Worm (Caenorhabditis elegans) whole organism, late embryonic: ENCODE data around the gene W02G9.3.

Experiments
- Y22D7AL.16 ChIP-seq: sonication (generic microtip); optimal IDR thresholded peaks from 2 replicates; lab custom pipeline; 2016; ENCODE audit warnings: missing genetic modification characterization, missing compliant biosample characterization
- ceh-19 ChIP-seq: fragments of 200-800 bp; sonication (Bioruptor generic); optimal IDR thresholded peaks from 2 replicates; lab custom pipeline; 2018; ENCODE audit warnings: mild to moderate bottlenecking, missing genetic modification characterization, missing compliant biosample characterization
- elt-2 ChIP-seq: sonication (generic microtip); optimal IDR thresholded peaks from 2 replicates; lab custom pipeline; 2016; ENCODE audit warnings: missing genetic modification reagents, missing genetic modification characterization, missing compliant biosample characterization
- fkh-6 ChIP-seq: sonication (generic microtip); optimal IDR thresholded peaks from 2 replicates; lab custom pipeline; 2016; ENCODE audit warnings: missing genetic modification characterization, missing compliant biosample characterization
- lin-11 ChIP-seq: fragments of 200-800 bp; sonication (Bioruptor generic); optimal IDR thresholded peaks from 2 replicates; lab custom pipeline; 2018; ENCODE audit warnings: mild to moderate bottlenecking, missing genetic modification characterization, missing compliant biosample characterization
- pha-2 ChIP-seq: sonication (generic microtip); optimal IDR thresholded peaks from 2 replicates; lab custom pipeline; 2017; ENCODE audit warnings: mild to moderate bottlenecking, missing genetic modification characterization, missing compliant biosample characterization
- pha-4 ChIP-seq: fragments of 150-350 bp; optimal IDR thresholded peaks from 2 replicates; lab custom pipeline; 2018; ENCODE audit warnings: missing biosample characterization, missing genetic modification reagents, missing genetic modification characterization
- pqm-1 ChIP-seq: sonication (generic microtip); optimal IDR thresholded peaks from 2 replicates; lab custom pipeline; 2016; ENCODE audit warnings: missing genetic modification characterization, missing compliant biosample characterization

- TF ChIP-seq ceh-19 (GFP tag; lab: Kevin White, UChicago) (no peak), elt-2 (tag; lab: Kevin White, UChicago) (no peak), pha-2 (tag; lab: Kevin White, UChicago) (no peak), pha-4 (tag; lab: Kevin White, UChicago) (no peak), Y22D7AL.16 (tag; lab: Kevin White, UChicago) (no peak), lin-11 (tag; lab: Kevin White, UChicago) (no peak), pqm-1 (tag; lab: Kevin White, UChicago) (no peak), fkh-6 (tag; lab: Kevin White, UChicago) (no peak)
Measured at ce11 chrV:2647222-2647796, 25.5 kb upstream of the W02G9.3 start.
